Fruit fly (Drosophila melanogaster) whole organism, embryonic: ENCODE measurements around the gene CG17145.

Source experiments
- Atf3 ChIP-seq: fragments of 200-800 bp; sonication (Bioruptor generic); optimal IDR thresholded peaks from 3 replicates; lab custom pipeline; 2016; ENCODE audit warnings: missing biosample characterization, missing genetic modification characterization
- Awh ChIP-seq: fragments of 200-800 bp; sonication (Bioruptor generic); IDR thresholded peaks from 2 replicates; pipeline ENCODE4, ENCODE4 v1.3.6; 2022; ENCODE audit warnings: missing biosample characterization, missing genetic modification characterization
- CG10366 ChIP-seq: fragments of 200-800 bp; sonication (Bioruptor generic); IDR thresholded peaks from 2 replicates; pipeline ENCODE4 v1.3.6; 2022; ENCODE audit warnings: missing biosample characterization, missing genetic modification characterization
- CG11398 ChIP-seq: fragments of 200-800 bp; sonication (Bioruptor generic); optimal IDR thresholded peaks from 2 replicates; lab custom pipeline; 2016; ENCODE audit warnings: missing biosample characterization, missing genetic modification characterization
- CG11723 ChIP-seq: fragments of 200-800 bp; sonication (Bioruptor generic); optimal IDR thresholded peaks from 2 replicates; lab custom pipeline; 2017; ENCODE audit warnings: missing biosample characterization, mild to moderate bottlenecking, missing genetic modification characterization
- CG12236 ChIP-seq: fragments of 200-800 bp; sonication (Bioruptor generic); optimal IDR thresholded peaks from 2 replicates; lab custom pipeline; 2016; ENCODE audit warnings: missing biosample characterization, missing genetic modification characterization
- CG12744 ChIP-seq: fragments of 200-800 bp; sonication (Bioruptor generic); optimal IDR thresholded peaks from 2 replicates; lab custom pipeline; 2016; ENCODE audit warnings: missing biosample characterization, missing genetic modification characterization
- CG1647 ChIP-seq: fragments of 200-800 bp; sonication (Bioruptor generic); optimal IDR thresholded peaks from 3 replicates; lab custom pipeline; 2016; ENCODE audit warnings: missing biosample characterization, missing genetic modification characterization
- CG16815 ChIP-seq: fragments of 200-800 bp; sonication (Bioruptor generic); optimal IDR thresholded peaks from 3 replicates; lab custom pipeline; 2017; ENCODE audit warnings: missing biosample characterization, mild to moderate bottlenecking, missing genetic modification characterization
- CG17328 ChIP-seq: fragments of 200-800 bp; sonication (Bioruptor generic); IDR thresholded peaks from 2 replicates; pipeline ENCODE4 v1.3.6; 2022; ENCODE audit warnings: missing biosample characterization, missing genetic modification characterization
- CG17361 ChIP-seq: fragments of 200-800 bp; sonication (Bioruptor generic); IDR thresholded peaks from 3 replicates; pipeline ENCODE4 v1.3.6; 2022; ENCODE audit warnings: missing biosample characterization, missing genetic modification characterization
- CG1832 ChIP-seq: fragments of 200-800 bp; sonication (Bioruptor generic); optimal IDR thresholded peaks from 2 replicates; lab custom pipeline; 2017; ENCODE audit warnings: missing biosample characterization, mild to moderate bottlenecking, missing genetic modification characterization, inconsistent platforms
- CG2116 ChIP-seq: fragments of 200-800 bp; sonication (Bioruptor generic); optimal IDR thresholded peaks from 3 replicates; lab custom pipeline; 2018; ENCODE audit warnings: missing biosample characterization, mild to moderate bottlenecking, missing genetic modification characterization
- CG2712 ChIP-seq: fragments of 200-800 bp; optimal IDR thresholded peaks from 3 replicates; lab custom pipeline; 2019; ENCODE audit warnings: missing biosample characterization, mild to moderate bottlenecking, missing genetic modification characterization, moderate library complexity
- CG30431 ChIP-seq: fragments of 200-800 bp; sonication (Bioruptor generic); optimal IDR thresholded peaks from 2 replicates; lab custom pipeline; 2017; ENCODE audit warnings: missing biosample characterization, missing genetic modification characterization
- CG3163 ChIP-seq: fragments of 200-800 bp; sonication (Bioruptor generic); optimal IDR thresholded peaks from 3 replicates; lab custom pipeline; 2016; ENCODE audit warnings: missing biosample characterization, missing genetic modification characterization
- CG33213 ChIP-seq: fragments of 200-800 bp; sonication (Bioruptor generic); optimal IDR thresholded peaks from 3 replicates; lab custom pipeline; 2016; ENCODE audit warnings: missing biosample characterization, missing genetic modification characterization
- CG33557 ChIP-seq: fragments of 200-800 bp; sonication (Bioruptor generic); optimal IDR thresholded peaks from 2 replicates; lab custom pipeline; 2019; ENCODE audit warnings: missing biosample characterization, mild to moderate bottlenecking, missing genetic modification characterization, moderate library complexity
- CG4360 ChIP-seq: fragments of 200-800 bp; sonication (Bioruptor generic); IDR thresholded peaks from 2 replicates; pipeline ENCODE4 v1.3.6; 2022; ENCODE audit warnings: missing biosample characterization, missing genetic modification characterization
- CG4854 ChIP-seq: fragments of 200-800 bp; sonication (Bioruptor generic); optimal IDR thresholded peaks from 2 replicates; lab custom pipeline; 2016; ENCODE audit warnings: missing biosample characterization, missing genetic modification characterization, inconsistent platforms
- CG6254 ChIP-seq: fragments of 200-800 bp; sonication (Bioruptor generic); optimal IDR thresholded peaks from 3 replicates; lab custom pipeline; 2017; ENCODE audit warnings: mild to moderate bottlenecking, missing biosample characterization, missing genetic modification reagents, missing genetic modification characterization
- CG7271 ChIP-seq: fragments of 200-800 bp; sonication (Bioruptor generic); optimal IDR thresholded peaks from 2 replicates; lab custom pipeline; 2018; ENCODE audit warnings: missing biosample characterization, mild to moderate bottlenecking, missing genetic modification characterization, moderate library complexity
- CG7556 ChIP-seq: fragments of 200-800 bp; sonication (Bioruptor generic); optimal IDR thresholded peaks from 2 replicates; lab custom pipeline; 2017; ENCODE audit warnings: missing biosample characterization, mild to moderate bottlenecking, missing genetic modification characterization
- CG8359 ChIP-seq: fragments of 200-800 bp; sonication (Bioruptor generic); optimal IDR thresholded peaks from 2 replicates; lab custom pipeline; 2017; ENCODE audit warnings: missing biosample characterization, mild to moderate bottlenecking, missing genetic modification characterization, borderline replicate concordance
- CHES-1-like ChIP-seq: fragments of 200-800 bp; sonication (Bioruptor generic); optimal IDR thresholded peaks from 2 replicates; lab custom pipeline; 2016; ENCODE audit warnings: missing biosample characterization, missing genetic modification characterization
- CoRest ChIP-seq: fragments of 200-800 bp; sonication (Bioruptor generic); optimal IDR thresholded peaks from 3 replicates; lab custom pipeline; 2018; ENCODE audit warnings: missing biosample characterization, mild to moderate bottlenecking, missing genetic modification characterization, moderate library complexity
- Dbx ChIP-seq: fragments of 200-800 bp; sonication (Bioruptor generic); IDR thresholded peaks from 3 replicates; pipeline ENCODE4 v1.3.6; 2022; ENCODE audit warnings: missing biosample characterization, missing genetic modification characterization
- Dek ChIP-seq: fragments of 200-800 bp; sonication (Bioruptor generic); optimal IDR thresholded peaks from 3 replicates; lab custom pipeline; 2019; ENCODE audit warnings: missing biosample characterization, mild to moderate bottlenecking, missing genetic modification characterization, moderate library complexity
- Dip3 ChIP-seq: fragments of 200-800 bp; sonication (Bioruptor generic); optimal IDR thresholded peaks from 3 replicates; lab custom pipeline; 2016; ENCODE audit warnings: missing biosample characterization, missing genetic modification characterization
- GATAe ChIP-seq: fragments of 200-800 bp; sonication (Bioruptor generic); conservative IDR thresholded peaks from 2 replicates; pipeline ENCODE4 v1.3.6; 2022; ENCODE audit warnings: missing biosample characterization, missing genetic modification characterization
- Lhr ChIP-seq: fragments of 200-800 bp; sonication (Bioruptor generic); optimal IDR thresholded peaks from 3 replicates; lab custom pipeline; 2017; ENCODE audit warnings: mild to moderate bottlenecking, missing biosample characterization, missing genetic modification reagents, missing genetic modification characterization
- NC2α ChIP-seq: fragments of 200-800 bp; sonication (Bioruptor generic); optimal IDR thresholded peaks from 2 replicates; lab custom pipeline; 2016; ENCODE audit warnings: missing biosample characterization, missing genetic modification characterization
- NfI ChIP-seq: fragments of 200-800 bp; sonication (Bioruptor generic); optimal IDR thresholded peaks from 3 replicates; lab custom pipeline; 2018; ENCODE audit warnings: missing biosample characterization, mild to moderate bottlenecking, missing genetic modification characterization, moderate library complexity
- Sox102F ChIP-seq: fragments of 200-800 bp; sonication (Bioruptor generic); optimal IDR thresholded peaks from 2 replicates; lab custom pipeline; 2018; ENCODE audit warnings: missing biosample characterization, mild to moderate bottlenecking, missing genetic modification characterization, moderate library complexity
- al ChIP-seq: fragments of 200-800 bp; sonication (Bioruptor generic); IDR thresholded peaks from 2 replicates; pipeline ENCODE4 v1.3.6; 2022; ENCODE audit warnings: missing biosample characterization, missing genetic modification characterization
- bcd ChIP-seq: fragments of 200-800 bp; sonication (Bioruptor generic); optimal IDR thresholded peaks from 2 replicates; lab custom pipeline; 2017; ENCODE audit warnings: missing biosample characterization, mild to moderate bottlenecking, missing genetic modification characterization
- ems ChIP-seq: fragments of 200-800 bp; sonication (Bioruptor generic); optimal IDR thresholded peaks from 3 replicates; lab custom pipeline; 2016; ENCODE audit warnings: missing biosample characterization, missing genetic modification characterization
- eyg ChIP-seq: fragments of 200-800 bp; sonication (Bioruptor generic); optimal IDR thresholded peaks from 3 replicates; lab custom pipeline; 2016; ENCODE audit warnings: missing biosample characterization, missing genetic modification characterization
- gfzf ChIP-seq: fragments of 200-800 bp; sonication (Bioruptor generic); optimal IDR thresholded peaks from 2 replicates; lab custom pipeline; 2016; ENCODE audit warnings: missing biosample characterization, mild to moderate bottlenecking, missing genetic modification characterization, moderate library complexity
- her ChIP-seq: fragments of 200-800 bp; sonication (Bioruptor generic); optimal IDR thresholded peaks from 2 replicates; lab custom pipeline; 2016; ENCODE audit warnings: missing biosample characterization, missing genetic modification characterization
- hkb ChIP-seq, 2 experiments: fragments of 200-800 bp in 1 of 2; fragments of >200 bp in 1 of 2; sonication (Bioruptor generic) in 1 of 2; IDR thresholded peaks in 1 of 2; optimal IDR thresholded peaks in 1 of 2; 2 replicates each; pipeline versions ENCODE4 v1.3.6 to Lab custom; 2017 to 2022; ENCODE audit warnings: missing biosample characterization in 1 of 2, missing genetic modification characterization in 1 of 2
- hth ChIP-seq: fragments of >200 bp; optimal IDR thresholded peaks from 2 replicates; lab custom pipeline; 2017; ENCODE audit warnings: inconsistent platforms
- oc ChIP-seq: fragments of 200-800 bp; sonication (Bioruptor generic); optimal IDR thresholded peaks from 2 replicates; lab custom pipeline; 2018; ENCODE audit warnings: missing biosample characterization, mild to moderate bottlenecking, missing genetic modification characterization, moderate library complexity
- peb ChIP-seq: fragments of 200-800 bp; sonication (Bioruptor generic); IDR thresholded peaks from 2 replicates; pipeline ENCODE4 v1.3.6; 2022; ENCODE audit warnings: missing biosample characterization, missing genetic modification characterization
- pum ChIP-seq: fragments of 200-800 bp; sonication (Bioruptor generic); optimal IDR thresholded peaks from 2 replicates; lab custom pipeline; 2016; ENCODE audit warnings: missing biosample characterization, missing genetic modification characterization
- ranshi ChIP-seq: fragments of 200-800 bp; sonication (Bioruptor generic); IDR thresholded peaks from 2 replicates; pipeline ENCODE4 v1.3.6; 2022; ENCODE audit warnings: missing biosample characterization, missing genetic modification characterization
- repo ChIP-seq: fragments of 200-800 bp; sonication (Bioruptor generic); optimal IDR thresholded peaks from 2 replicates; lab custom pipeline; 2016; ENCODE audit warnings: missing biosample characterization, missing genetic modification characterization
- sens ChIP-seq: fragments of 200-800 bp; sonication (Bioruptor generic); peaks from one replicate; lab custom pipeline; 2016; ENCODE audit warnings: missing biosample characterization, missing genetic modification characterization
- sima ChIP-seq: fragments of 200-800 bp; sonication (Bioruptor generic); optimal IDR thresholded peaks from 2 replicates; lab custom pipeline; 2016; ENCODE audit warnings: missing biosample characterization, missing genetic modification characterization
- sna ChIP-seq: fragments of 200-800 bp; sonication (Bioruptor generic); IDR thresholded peaks from 2 replicates; pipeline ENCODE4 v1.3.6; 2022; ENCODE audit warnings: missing biosample characterization, missing genetic modification characterization; ENCODE audit not compliant: partially characterized antibody
- tio ChIP-seq: fragments of 200-800 bp; sonication (Bioruptor generic); optimal IDR thresholded peaks from 2 replicates; lab custom pipeline; 2017; ENCODE audit warnings: missing biosample characterization, missing genetic modification characterization, inconsistent platforms
- toy ChIP-seq: fragments of 200-800 bp; sonication (Bioruptor generic); IDR thresholded peaks from 2 replicates; pipeline ENCODE4 v1.3.6; 2022; ENCODE audit warnings: missing biosample characterization, missing genetic modification characterization

The CG17145 gene

dm6 chr3L:20194731-20195130 lies 26.9 kb upstream of the CG17145 start (continued):
- TF ChIP-seq repo (GFP tag; lab: Kevin White, UChicago) (no peak), CG33213 (GFP tag; lab: Kevin White, UChicago) (no peak), CG6254 (no peak), toy (no peak), oc (tag; lab: Kevin White, UChicago) (no peak), Sox102F (GFP tag; lab: Kevin White, UChicago) (peak; percentile 24), ranshi (GFP tag; lab: Robert Waterston, UW) (peak; percentile 54; the same call in 1 of the 2 replicates), CG11723 (no peak), bcd (GFP tag; lab: Kevin White, UChicago) (peak; percentile 33), CG30431 (peak; percentile 7), CG1647 (no peak), gfzf (GFP tag; lab: Kevin White, UChicago) (no peak), Lhr (GFP tag; lab: Kevin White, UChicago) (no peak), CG1832 (GFP tag; lab: Kevin White, UChicago) (no peak), al (GFP tag; lab: Robert Waterston, UW) (peak; percentile 49; the same call in 1 of the 2 replicates), CG2712 (peak; percentile 31), ems (GFP tag; lab: Kevin White, UChicago) (no peak), Atf3 (no peak), sna (GFP tag; lab: Robert Waterston, UW) (no peak), hkb (optimal IDR thresholded peaks at IDR 0.05; lab: Kevin White, UChicago) (no peak), hkb (GFP tag; IDR thresholded peaks at IDR 0.05; lab: Robert Waterston, UW) (no peak), GATAe (GFP tag; lab: Robert Waterston, UW) (no peak), CG7556 (GFP tag; lab: Kevin White, UChicago) (no peak), CG8359 (GFP tag; lab: Kevin White, UChicago) (no peak), CG17328 (peak; percentile 22; the same call in 1 of the 2 replicates), tio (peak; percentile 37), Dbx (peak; percentile 46; the same call in 1 of the 3 replicates), CG10366 (peak; percentile 50; the same call in 1 of the 2 replicates), sens (peak; percentile 66), her (GFP tag; lab: Kevin White, UChicago) (no peak), CG17361 (0 out of 3 replicates have a peak, but pooled peaks have one; percentile 18), CG16815 (GFP tag; lab: Kevin White, UChicago) (no peak), CG11398 (GFP tag; lab: Kevin White, UChicago) (no peak), CoRest (tag; lab: Kevin White, UChicago) (peak; percentile 64), sima (GFP tag; lab: Kevin White, UChicago) (no peak), CG4360 (GFP tag; lab: Robert Waterston, UW) (no peak), CG33557 (GFP tag; lab: Kevin White, UChicago) (no peak), peb (GFP tag; lab: Robert Waterston, UW) (no peak), eyg (no peak), NC2α (GFP tag; lab: Kevin White, UChicago) (no peak), CHES-1-like (GFP tag; lab: Kevin White, UChicago) (no peak), Dip3 (GFP tag; lab: Kevin White, UChicago) (peak; percentile 22), CG4854 (no peak), Dek (tag; lab: Kevin White, UChicago) (no peak), CG12236 (GFP tag; lab: Kevin White, UChicago) (no peak), CG3163 (GFP tag; lab: Kevin White, UChicago) (no peak), Awh (GFP tag; lab: Robert Waterston, UW) (no peak), CG7271 (tag; lab: Kevin White, UChicago) (no peak), NfI (peak; percentile 35), pum (GFP tag; lab: Kevin White, UChicago) (peak; percentile 14), hth (no peak), CG12744 (GFP tag; lab: Kevin White, UChicago) (no peak), CG2116 (GFP tag; lab: Kevin White, UChicago) (no peak)
